Worm (Caenorhabditis elegans) whole organism, midembryonic: ENCODE results near the gene ceh-74.

Experiments used
- T22C8.4 ChIP-seq: fragments of 200-800 bp; sonication (Bioruptor generic); IDR thresholded peaks from 2 replicates; pipeline ENCODE4 v1.3.6; 2022; ENCODE audit warnings: missing genetic modification characterization, missing compliant biosample characterization
- cog-1 ChIP-seq: sonication (generic microtip); optimal IDR thresholded peaks from 2 replicates; lab custom pipeline; 2016; ENCODE audit warnings: missing genetic modification characterization, missing compliant biosample characterization
- flt-1 ChIP-seq: fragments of 200-800 bp; sonication (Bioruptor generic); IDR thresholded peaks from 2 replicates; pipeline ENCODE4 v1.3.6; 2022; ENCODE audit warnings: missing genetic modification characterization, missing compliant biosample characterization
- klf-2 ChIP-seq: fragments of 200-800 bp; sonication (Bioruptor generic); conservative IDR thresholded peaks from 2 replicates; pipeline ENCODE4 v1.3.6; 2022; ENCODE audit warnings: missing genetic modification reagents, missing genetic modification characterization, missing compliant biosample characterization
- med-1 ChIP-seq: sonication (generic microtip); optimal IDR thresholded peaks from 2 replicates; lab custom pipeline; 2017; ENCODE audit warnings: missing genetic modification characterization, mild to moderate bottlenecking, missing compliant biosample characterization, antibody characterized with exemption, missing genetic modification reagents; ENCODE audit not compliant: insufficient read depth
- ref-1 ChIP-seq: fragments of 200-800 bp; sonication (Bioruptor generic); conservative IDR thresholded peaks from 2 replicates; pipeline ENCODE4 v1.3.6; 2022; ENCODE audit warnings: missing genetic modification reagents, missing genetic modification characterization, missing compliant biosample characterization
- tab-1 ChIP-seq: fragments of 200-800 bp; sonication (Bioruptor generic); IDR thresholded peaks from 2 replicates; pipeline ENCODE4 v1.3.6; 2022; ENCODE audit warnings: missing genetic modification characterization, missing compliant biosample characterization
- ztf-23 ChIP-seq: fragments of 200-800 bp; sonication (Bioruptor generic); IDR thresholded peaks from 2 replicates; pipeline ENCODE4 v1.3.6; 2022; ENCODE audit warnings: missing genetic modification reagents, missing genetic modification characterization, missing compliant biosample characterization
- ztf-29 ChIP-seq: fragments of 200-800 bp; sonication (Bioruptor generic); IDR thresholded peaks from 2 replicates; pipeline ENCODE4 v1.3.6; 2022; ENCODE audit warnings: missing genetic modification reagents, missing genetic modification characterization, missing compliant biosample characterization

Gene ceh-74

ce11 chrV:14215106-14215505 lies 37.2 kb downstream of the ceh-74 start, which contains the start of gene T16A9.5:
T16A9.5 (minus strand) TSS chrV:14215206.
- TF ChIP-seq ztf-23 (GFP tag; lab: Robert Waterston, UW) (no peak), flt-1 (no peak), ref-1 (GFP tag; lab: Robert Waterston, UW) (no peak), med-1 (GFP tag; lab: Kevin White, UChicago) (no peak), T22C8.4 (GFP tag; lab: Robert Waterston, UW) (no peak), ztf-29 (GFP tag; lab: Robert Waterston, UW) (no peak)

ce11 chrV:14223141-14223540 lies 45.3 kb downstream of the ceh-74 start:
- TF ChIP-seq cog-1 (tag; lab: Kevin White, UChicago) (no peak), T22C8.4 (GFP tag; lab: Robert Waterston, UW) (no peak), ref-1 (GFP tag; lab: Robert Waterston, UW) (no peak), med-1 (GFP tag; lab: Kevin White, UChicago) (no peak), flt-1 (no peak), klf-2 (no peak)

ce11 chrV:14226373-14226772 lies 48.5 kb downstream of the ceh-74 start, which contains the start of gene nep-21:
nep-21 (minus strand) TSS chrV:14226473.
- no peak for TF ChIP-seq ztf-23 (GFP tag; lab: Robert Waterston, UW)
- TF ChIP-seq cog-1 (tag; lab: Kevin White, UChicago): no peak
- no peak for TF ChIP-seq klf-2
- no peak for TF ChIP-seq ref-1 (GFP tag; lab: Robert Waterston, UW)
- TF ChIP-seq ztf-29 (GFP tag; lab: Robert Waterston, UW): no peak
- no peak for TF ChIP-seq tab-1 (GFP tag; lab: Robert Waterston, UW)
- no peak for TF ChIP-seq flt-1
- no peak for TF ChIP-seq med-1 (GFP tag; lab: Kevin White, UChicago)
- no peak for TF ChIP-seq T22C8.4 (GFP tag; lab: Robert Waterston, UW)
